Fruit fly (Drosophila melanogaster) whole organism, embryonic: ENCODE results near the gene CG13369.
A peak's percentile ranks its signal among the peaks of the same experiment; 100 is the strongest.

Source experiments
- Aef1 ChIP-seq: fragments of 200-800 bp; sonication (Bioruptor generic); IDR thresholded peaks from 3 replicates; pipeline ENCODE4 v1.3.6; 2022; ENCODE audit warnings: missing biosample characterization, missing genetic modification characterization
- CG10147 ChIP-seq: fragments of 200-800 bp; sonication (Bioruptor generic); optimal IDR thresholded peaks from 2 replicates; lab custom pipeline; 2019; ENCODE audit warnings: missing biosample characterization, mild to moderate bottlenecking, missing genetic modification characterization, moderate library complexity
- CG12155 ChIP-seq: fragments of 200-800 bp; sonication (Bioruptor generic); optimal IDR thresholded peaks from 3 replicates; lab custom pipeline; 2016; ENCODE audit warnings: missing biosample characterization, missing genetic modification characterization
- CG1233 ChIP-seq: fragments of 200-800 bp; sonication (Bioruptor generic); optimal IDR thresholded peaks from 4 replicates; lab custom pipeline; 2018; ENCODE audit warnings: missing biosample characterization, mild to moderate bottlenecking, missing genetic modification characterization
- CG13424 ChIP-seq: fragments of 200-800 bp; sonication (Bioruptor generic); optimal IDR thresholded peaks from 2 replicates; lab custom pipeline; 2019; ENCODE audit warnings: missing biosample characterization, mild to moderate bottlenecking, missing genetic modification characterization, moderate library complexity
- CG15601 ChIP-seq: fragments of 200-800 bp; sonication (Bioruptor generic); optimal IDR thresholded peaks from 3 replicates; lab custom pipeline; 2019; ENCODE audit warnings: missing biosample characterization, mild to moderate bottlenecking, missing genetic modification characterization, moderate library complexity
- CG17328 ChIP-seq: fragments of 200-800 bp; sonication (Bioruptor generic); IDR thresholded peaks from 2 replicates; pipeline ENCODE4 v1.3.6; 2022; ENCODE audit warnings: missing biosample characterization, missing genetic modification characterization
- CG2199 ChIP-seq: fragments of 200-800 bp; sonication (Bioruptor generic); IDR thresholded peaks from 3 replicates; pipeline ENCODE4 v1.3.6; 2022; ENCODE audit warnings: missing biosample characterization, missing genetic modification characterization
- CG34422 ChIP-seq: fragments of 200-800 bp; sonication (Bioruptor generic); IDR thresholded peaks from 3 replicates; pipeline ENCODE4 v1.3.6; 2022; ENCODE audit warnings: missing biosample characterization, missing genetic modification characterization
- CG3847 ChIP-seq: fragments of 200-800 bp; sonication (Bioruptor generic); IDR thresholded peaks from 2 replicates; pipeline ENCODE4 v1.3.6; 2022; ENCODE audit warnings: missing biosample characterization, missing genetic modification characterization
- CG42726 ChIP-seq: fragments of 200-800 bp; sonication (Bioruptor generic); IDR thresholded peaks from 2 replicates; pipeline ENCODE4 v1.3.6; 2022; ENCODE audit warnings: missing biosample characterization, missing genetic modification characterization; ENCODE audit not compliant: partially characterized antibody
- CG6175 ChIP-seq: fragments of 200-800 bp; sonication (Bioruptor generic); IDR thresholded peaks from 3 replicates; pipeline ENCODE4 v1.3.6; 2022; ENCODE audit warnings: missing biosample characterization, missing genetic modification characterization
- CG6683 ChIP-seq: fragments of 200-800 bp; sonication (Bioruptor generic); optimal IDR thresholded peaks from 2 replicates; lab custom pipeline; 2017; ENCODE audit warnings: missing biosample characterization, mild to moderate bottlenecking, missing genetic modification characterization, missing genetic modification reagents
- CG7271 ChIP-seq: fragments of 200-800 bp; sonication (Bioruptor generic); optimal IDR thresholded peaks from 2 replicates; lab custom pipeline; 2018; ENCODE audit warnings: missing biosample characterization, mild to moderate bottlenecking, missing genetic modification characterization, moderate library complexity
- CG7357 ChIP-seq: fragments of 200-800 bp; sonication (Bioruptor generic); IDR thresholded peaks from 3 replicates; pipeline ENCODE4 v1.3.6; 2022; ENCODE audit warnings: missing biosample characterization, missing genetic modification characterization
- CG8359 ChIP-seq: fragments of 200-800 bp; sonication (Bioruptor generic); optimal IDR thresholded peaks from 2 replicates; lab custom pipeline; 2017; ENCODE audit warnings: missing biosample characterization, mild to moderate bottlenecking, missing genetic modification characterization, borderline replicate concordance
- CG8388 ChIP-seq: fragments of 200-800 bp; sonication (Bioruptor generic); optimal IDR thresholded peaks from 2 replicates; lab custom pipeline; 2019; ENCODE audit warnings: missing biosample characterization, mild to moderate bottlenecking, missing genetic modification characterization, moderate library complexity
- CrebB ChIP-seq: fragments of 200-800 bp; sonication (Bioruptor generic); optimal IDR thresholded peaks from 3 replicates; lab custom pipeline; 2018; ENCODE audit warnings: missing biosample characterization, mild to moderate bottlenecking, missing genetic modification characterization
- Doc3 ChIP-seq: fragments of 200-800 bp; sonication (Bioruptor generic); IDR thresholded peaks from 3 replicates; pipeline ENCODE4 v1.3.6; 2022; ENCODE audit warnings: missing biosample characterization, missing genetic modification characterization; ENCODE audit not compliant: partially characterized antibody
- Dref ChIP-seq: fragments of 200-800 bp; sonication (Bioruptor generic); IDR thresholded peaks from 2 replicates; pipeline ENCODE4 v1.3.6; 2022; ENCODE audit warnings: missing biosample characterization, missing genetic modification characterization
- Fer2 ChIP-seq: fragments of 200-800 bp; sonication (Bioruptor generic); optimal IDR thresholded peaks from 2 replicates; lab custom pipeline; 2018; ENCODE audit warnings: missing biosample characterization, mild to moderate bottlenecking, missing genetic modification characterization, moderate library complexity
- HmgZ ChIP-seq: fragments of 200-800 bp; sonication (Bioruptor generic); optimal IDR thresholded peaks from 2 replicates; lab custom pipeline; 2018; ENCODE audit warnings: missing biosample characterization, mild to moderate bottlenecking, missing genetic modification characterization
- Hsf ChIP-seq: fragments of 200-800 bp; sonication (Bioruptor generic); optimal IDR thresholded peaks from 3 replicates; lab custom pipeline; 2016; ENCODE audit warnings: missing biosample characterization, missing genetic modification characterization
- Neu2 ChIP-seq: fragments of 200-800 bp; sonication (Bioruptor generic); optimal IDR thresholded peaks from 3 replicates; lab custom pipeline; 2016; ENCODE audit warnings: missing biosample characterization, missing genetic modification characterization, borderline replicate concordance
- PHDP ChIP-seq: fragments of 200-800 bp; sonication (Bioruptor generic); optimal IDR thresholded peaks from 3 replicates; lab custom pipeline; 2018; ENCODE audit warnings: missing biosample characterization, mild to moderate bottlenecking, missing genetic modification characterization, moderate library complexity
- Sox102F ChIP-seq: fragments of 200-800 bp; sonication (Bioruptor generic); optimal IDR thresholded peaks from 2 replicates; lab custom pipeline; 2018; ENCODE audit warnings: missing biosample characterization, mild to moderate bottlenecking, missing genetic modification characterization, moderate library complexity
- al ChIP-seq: fragments of 200-800 bp; sonication (Bioruptor generic); IDR thresholded peaks from 2 replicates; pipeline ENCODE4 v1.3.6; 2022; ENCODE audit warnings: missing biosample characterization, missing genetic modification characterization
- aop ChIP-seq: fragments of 200-800 bp; sonication (Bioruptor generic); IDR thresholded peaks from 2 replicates; pipeline ENCODE4 v1.3.6; 2022; ENCODE audit warnings: missing biosample characterization, missing genetic modification characterization
- br ChIP-seq: fragments of >200 bp; optimal IDR thresholded peaks from 2 replicates; lab custom pipeline; 2017
- cato ChIP-seq: fragments of 200-800 bp; sonication (Bioruptor generic); optimal IDR thresholded peaks from 2 replicates; lab custom pipeline; 2016; ENCODE audit warnings: missing biosample characterization, missing genetic modification characterization, borderline replicate concordance
- caup ChIP-seq: fragments of 200-800 bp; sonication (Bioruptor generic); optimal IDR thresholded peaks from 3 replicates; lab custom pipeline; 2017; ENCODE audit warnings: missing biosample characterization, mild to moderate bottlenecking, missing genetic modification characterization, moderate library complexity; ENCODE audit not compliant: severe bottlenecking
- chif ChIP-seq, 2 experiments: fragments of 200-800 bp; sonication (Bioruptor generic); optimal IDR thresholded peaks; 3 replicates each; lab custom pipeline; 2016; ENCODE audit warnings: missing biosample characterization in 2 of 2, missing genetic modification characterization in 2 of 2
- chm ChIP-seq: fragments of 200-800 bp; sonication (Bioruptor generic); IDR thresholded peaks from 2 replicates; pipeline ENCODE4 v1.3.6; 2022; ENCODE audit warnings: missing biosample characterization, missing genetic modification characterization
- cwo ChIP-seq: fragments of 200-800 bp; sonication (Bioruptor generic); optimal IDR thresholded peaks from 3 replicates; lab custom pipeline; 2017; ENCODE audit warnings: missing biosample characterization, missing genetic modification characterization, mild to moderate bottlenecking, moderate library complexity, missing genetic modification reagents
- dm ChIP-seq: fragments of 200-800 bp; sonication (Bioruptor generic); optimal IDR thresholded peaks from 3 replicates; lab custom pipeline; 2016; ENCODE audit warnings: missing biosample characterization, missing genetic modification characterization
- dmrt99B ChIP-seq: fragments of 200-800 bp; sonication (Bioruptor generic); optimal IDR thresholded peaks from 2 replicates; lab custom pipeline; 2018; ENCODE audit warnings: missing biosample characterization, mild to moderate bottlenecking, missing genetic modification characterization, moderate library complexity
- gce ChIP-seq: fragments of 200-800 bp; sonication (Bioruptor generic); IDR thresholded peaks from 3 replicates; pipeline ENCODE4 v1.3.6; 2022; ENCODE audit warnings: missing biosample characterization, missing genetic modification characterization
- gcm ChIP-seq: fragments of 200-800 bp; sonication (Bioruptor generic); optimal IDR thresholded peaks from 2 replicates; lab custom pipeline; 2019; ENCODE audit warnings: missing biosample characterization, mild to moderate bottlenecking, missing genetic modification characterization, moderate library complexity
- gcm2 ChIP-seq: fragments of 200-800 bp; sonication (Bioruptor generic); optimal IDR thresholded peaks from 2 replicates; lab custom pipeline; 2016; ENCODE audit warnings: missing biosample characterization, missing genetic modification characterization
- gfzf ChIP-seq: fragments of 200-800 bp; sonication (Bioruptor generic); optimal IDR thresholded peaks from 2 replicates; lab custom pipeline; 2016; ENCODE audit warnings: missing biosample characterization, mild to moderate bottlenecking, missing genetic modification characterization, moderate library complexity
- grau ChIP-seq: fragments of 200-800 bp; optimal IDR thresholded peaks from 3 replicates; lab custom pipeline; 2019; ENCODE audit warnings: missing biosample characterization, mild to moderate bottlenecking, missing genetic modification characterization, moderate library complexity
- hkb ChIP-seq, 2 experiments: fragments of 200-800 bp in 1 of 2; fragments of >200 bp in 1 of 2; sonication (Bioruptor generic) in 1 of 2; IDR thresholded peaks in 1 of 2; optimal IDR thresholded peaks in 1 of 2; 2 replicates each; pipeline versions ENCODE4 v1.3.6 to Lab custom; 2017 to 2022; ENCODE audit warnings: missing biosample characterization in 1 of 2, missing genetic modification characterization in 1 of 2
- ind ChIP-seq: fragments of 200-800 bp; sonication (Bioruptor generic); optimal IDR thresholded peaks from 3 replicates; lab custom pipeline; 2016; ENCODE audit warnings: missing biosample characterization, missing genetic modification characterization
- pho ChIP-seq: fragments of 200-800 bp; sonication (Bioruptor generic); optimal IDR thresholded peaks from 2 replicates; lab custom pipeline; 2016; ENCODE audit warnings: missing biosample characterization, missing genetic modification characterization
- salm ChIP-seq: fragments of 200-800 bp; sonication (Bioruptor generic); optimal IDR thresholded peaks from 2 replicates; lab custom pipeline; 2018; ENCODE audit warnings: missing biosample characterization, mild to moderate bottlenecking, missing genetic modification characterization
- slbo ChIP-seq: fragments of 200-800 bp; sonication (Bioruptor generic); IDR thresholded peaks from 2 replicates; pipeline ENCODE4 v1.3.6; 2022; ENCODE audit warnings: missing biosample characterization, missing genetic modification characterization
- sqz ChIP-seq: fragments of 200-800 bp; sonication (Bioruptor generic); optimal IDR thresholded peaks from 3 replicates; lab custom pipeline; 2018; ENCODE audit warnings: missing biosample characterization, mild to moderate bottlenecking, missing genetic modification characterization
- stc ChIP-seq: fragments of 200-800 bp; sonication (Bioruptor generic); IDR thresholded peaks from 2 replicates; pipeline ENCODE4 v1.3.6; 2022; ENCODE audit warnings: missing biosample characterization, missing genetic modification characterization
- toy ChIP-seq: fragments of 200-800 bp; sonication (Bioruptor generic); IDR thresholded peaks from 2 replicates; pipeline ENCODE4 v1.3.6; 2022; ENCODE audit warnings: missing biosample characterization, missing genetic modification characterization
- zen2 ChIP-seq: fragments of 200-800 bp; sonication (Bioruptor generic); IDR thresholded peaks from 3 replicates; pipeline ENCODE4 v1.3.6; 2022; ENCODE audit warnings: missing biosample characterization, missing genetic modification characterization; ENCODE audit not compliant: partially characterized antibody

CG13369 gene

DNA sequence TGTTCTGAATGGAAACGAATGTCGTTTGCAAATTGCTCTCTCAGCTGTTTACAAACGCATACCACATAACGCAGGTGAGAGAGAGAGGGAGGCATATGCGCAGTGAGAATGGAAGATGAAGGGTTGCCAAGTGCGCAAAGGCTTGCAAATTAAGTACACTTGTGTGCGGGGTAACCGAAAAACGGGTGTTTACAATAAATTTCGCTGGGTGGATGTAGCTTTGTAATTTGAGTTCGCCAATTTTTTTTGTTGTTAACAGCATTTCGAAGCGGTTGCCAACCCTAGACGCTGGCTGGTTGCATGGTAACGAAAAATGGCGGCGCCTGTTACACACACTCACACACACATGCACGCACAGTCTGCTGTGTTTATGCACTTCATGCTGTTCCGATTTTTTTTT, 31.7 kb downstream of the CG13369 start (continued):
- TF ChIP-seq gcm2 (GFP tag; lab: Kevin White, UChicago) (peak; percentile 96), caup (peak; percentile 97), CG42726 (GFP tag; lab: Robert Waterston, UW) (no peak), CG7357 (GFP tag; lab: Robert Waterston, UW) (peak; percentile 87), gfzf (GFP tag; lab: Kevin White, UChicago) (peak; percentile 13), Fer2 (tag; lab: Kevin White, UChicago) (peak; percentile 92), Doc3 (GFP tag; lab: Robert Waterston, UW) (no peak), al (GFP tag; lab: Robert Waterston, UW) (peak; percentile 92), CG10147 (GFP tag; lab: Kevin White, UChicago) (peak; percentile 86), CG2199 (GFP tag; lab: Robert Waterston, UW) (peak; percentile 97), CG7271 (tag; lab: Kevin White, UChicago) (peak; percentile 66), pho (GFP tag; lab: Kevin White, UChicago) (peak; percentile 88), CrebB (tag; lab: Kevin White, UChicago) (peak; percentile 94), dm (GFP tag; lab: Kevin White, UChicago) (peak; percentile 85), gcm (peak; percentile 92), Neu2 (peak; percentile 76), cato (peak; percentile 90), Hsf (GFP tag; lab: Kevin White, UChicago) (peak; percentile 95), Sox102F (peak; percentile 96), Aef1 (GFP tag; lab: Robert Waterston, UW) (peak; percentile 95), CG34422 (GFP tag; lab: Robert Waterston, UW) (peak; percentile 98), stc (GFP tag; lab: Robert Waterston, UW) (peak; percentile 95), CG3847 (GFP tag; lab: Robert Waterston, UW) (peak; percentile 95), ind (GFP tag; lab: Kevin White, UChicago) (peak; percentile 96), CG17328 (GFP tag; lab: Robert Waterston, UW) (peak; percentile 97), CG15601 (tag; lab: Kevin White, UChicago) (peak; percentile 90), CG8388 (GFP tag; lab: Kevin White, UChicago) (peak; percentile 92), grau (tag; lab: Kevin White, UChicago) (peak; percentile 93), aop (peak; percentile 85), CG13424 (tag; lab: Kevin White, UChicago) (peak; percentile 97), chm (GFP tag; lab: Robert Waterston, UW) (peak; percentile 98), CG12155 (GFP tag; lab: Kevin White, UChicago) (peak; percentile 92), PHDP (tag; lab: Kevin White, UChicago) (peak; percentile 96), salm (tag; lab: Kevin White, UChicago) (peak; percentile 92), CG6175 (GFP tag; lab: Robert Waterston, UW) (peak; percentile 94), zen2 (no peak), chif (GFP tag; optimal IDR thresholded peaks at IDR 0.05; lab: Kevin White, UChicago) (peak; percentile 92 to 93), gce (peak; percentile 97), dmrt99B (tag; lab: Kevin White, UChicago) (peak; percentile 96), CG8359 (peak; percentile 78), Dref (GFP tag; lab: Robert Waterston, UW) (peak; percentile 46), CG6683 (peak; percentile 83), hkb (optimal IDR thresholded peaks at IDR 0.05; lab: Kevin White, UChicago) (no peak), hkb (GFP tag; IDR thresholded peaks at IDR 0.05; lab: Robert Waterston, UW) (peak; percentile 97), sqz (peak; percentile 94), CG1233 (GFP tag; lab: Kevin White, UChicago) (peak; percentile 94), HmgZ (tag; lab: Kevin White, UChicago) (peak; percentile 97), cwo (peak; percentile 89), slbo (GFP tag; lab: Robert Waterston, UW) (peak; percentile 96), toy (GFP tag; lab: Robert Waterston, UW) (peak; percentile 90), br (lab: Kevin White, UChicago) (no peak)
